Fruit fly (Drosophila melanogaster) whole organism, adult: ENCODE results near the gene CG2604.

ENCODE experiments used
- CG14711 ChIP-seq: fragments of 200-800 bp; sonication (Bioruptor generic); optimal IDR thresholded peaks from 2 replicates; lab custom pipeline; 2018; ENCODE audit warnings: missing biosample characterization, mild to moderate bottlenecking, missing genetic modification characterization, moderate library complexity
- CG33017 ChIP-seq: fragments of 200-800 bp; sonication (Bioruptor generic); optimal IDR thresholded peaks from 2 replicates; lab custom pipeline; 2018; ENCODE audit warnings: missing biosample characterization, mild to moderate bottlenecking, missing genetic modification characterization, moderate library complexity
- CG7045 ChIP-seq: fragments of 200-800 bp; sonication (Bioruptor generic); optimal IDR thresholded peaks from 2 replicates; lab custom pipeline; 2017; ENCODE audit warnings: missing biosample characterization, mild to moderate bottlenecking, missing genetic modification characterization
- CG7101 ChIP-seq: fragments of 200-800 bp; sonication (Bioruptor generic); optimal IDR thresholded peaks from 2 replicates; lab custom pipeline; 2018; ENCODE audit warnings: missing biosample characterization, mild to moderate bottlenecking, missing genetic modification characterization, moderate library complexity
- tj ChIP-seq: fragments of 200-800 bp; sonication (Bioruptor generic); optimal IDR thresholded peaks from 3 replicates; lab custom pipeline; 2017; ENCODE audit warnings: missing biosample characterization, mild to moderate bottlenecking, missing genetic modification characterization, moderate library complexity
- toe ChIP-seq: fragments of 200-800 bp; sonication (Bioruptor generic); optimal IDR thresholded peaks from 2 replicates; lab custom pipeline; 2016; ENCODE audit warnings: missing biosample characterization, missing genetic modification characterization

DNA sequence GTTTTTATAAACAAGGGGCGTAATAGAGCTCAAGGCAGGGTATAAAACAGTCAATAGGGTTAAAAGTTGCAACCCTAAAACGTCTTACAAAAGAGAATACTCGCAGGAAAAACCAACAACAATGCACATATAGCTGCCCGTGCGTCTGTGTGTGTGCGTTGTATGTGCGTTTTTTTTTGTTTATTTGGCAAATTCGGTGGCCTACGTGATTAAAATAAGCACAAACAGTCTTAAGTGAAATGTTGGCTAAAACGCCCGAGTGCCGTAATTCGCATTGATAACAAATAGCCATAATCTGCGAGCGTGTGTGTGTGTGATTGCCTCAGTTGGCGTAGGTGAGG, 34.0 kb upstream of the CG2604 start:
- no peak for TF ChIP-seq CG7101 (tag; lab: Kevin White, UChicago)
- TF ChIP-seq tj (GFP tag; lab: Kevin White, UChicago): peak; percentile 85
- no peak for TF ChIP-seq toe (GFP tag; lab: Kevin White, UChicago)
- TF ChIP-seq CG7045 (GFP tag; lab: Kevin White, UChicago): no peak
- TF ChIP-seq CG14711 (tag; lab: Kevin White, UChicago): no peak
- TF ChIP-seq CG33017 (tag; lab: Kevin White, UChicago): no peak
